Worm (Caenorhabditis elegans): ENCODE results near the gene R02C2.7.

DNA sequence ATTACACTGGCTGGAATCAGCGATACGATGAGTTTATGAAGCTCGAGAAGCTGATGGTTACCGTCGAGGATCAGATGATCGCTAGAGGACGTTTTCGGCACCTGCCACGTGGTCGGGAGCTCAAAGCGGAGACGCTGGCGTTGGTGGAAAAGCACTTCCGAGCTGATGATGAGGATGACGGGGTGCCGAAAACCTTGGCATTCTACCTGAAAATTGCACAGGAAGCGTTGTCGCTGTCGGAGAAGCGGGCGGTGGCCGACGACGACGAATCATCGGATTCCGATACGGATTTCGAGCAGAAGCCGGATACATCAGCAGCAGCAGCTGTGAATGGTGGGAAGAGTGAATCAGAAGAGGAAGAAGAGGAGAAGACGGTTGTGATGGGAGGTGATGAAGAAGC is 47.7 kb downstream of the R02C2.7 start:
- TF ChIP-seq Y95B8A.8 (GFP tag; IDR thresholded peaks at IDR 0.05) = no peak
- no peak for TF ChIP-seq nfya-2 (GFP tag; IDR thresholded peaks at IDR 0.05)
- TF ChIP-seq unc-62 (GFP tag; optimal IDR thresholded peaks at IDR 0.05) = no peak

Data from whole organism, young adult.